Fruit fly (Drosophila melanogaster) whole organism, adult: Measurements from ENCODE around the gene Glut4EF.

Experiments used
- CG11617 ChIP-seq: fragments of 200-800 bp; sonication (Bioruptor generic); optimal IDR thresholded peaks from 2 replicates; lab custom pipeline; 2017; ENCODE audit warnings: mild to moderate bottlenecking, missing biosample characterization, missing genetic modification reagents, missing genetic modification characterization
- CG12768 ChIP-seq: fragments of 200-800 bp; sonication (Bioruptor generic); optimal IDR thresholded peaks from 2 replicates; lab custom pipeline; 2017; ENCODE audit warnings: missing biosample characterization, missing genetic modification characterization, mild to moderate bottlenecking, moderate library complexity, missing genetic modification reagents
- CG14711 ChIP-seq: fragments of 200-800 bp; sonication (Bioruptor generic); optimal IDR thresholded peaks from 2 replicates; lab custom pipeline; 2018; ENCODE audit warnings: missing biosample characterization, mild to moderate bottlenecking, missing genetic modification characterization, moderate library complexity
- CG1620 ChIP-seq: fragments of 200-800 bp; sonication (Bioruptor generic); optimal IDR thresholded peaks from 2 replicates; lab custom pipeline; 2016; ENCODE audit warnings: missing biosample characterization, missing genetic modification characterization
- CG33017 ChIP-seq: fragments of 200-800 bp; sonication (Bioruptor generic); optimal IDR thresholded peaks from 2 replicates; lab custom pipeline; 2018; ENCODE audit warnings: missing biosample characterization, mild to moderate bottlenecking, missing genetic modification characterization, moderate library complexity
- CG5204 ChIP-seq: fragments of 200-800 bp; sonication (Bioruptor generic); optimal IDR thresholded peaks from 2 replicates; lab custom pipeline; 2016; ENCODE audit warnings: missing biosample characterization, missing genetic modification characterization
- CG7045 ChIP-seq: fragments of 200-800 bp; sonication (Bioruptor generic); optimal IDR thresholded peaks from 2 replicates; lab custom pipeline; 2017; ENCODE audit warnings: missing biosample characterization, mild to moderate bottlenecking, missing genetic modification characterization
- CG7101 ChIP-seq: fragments of 200-800 bp; sonication (Bioruptor generic); optimal IDR thresholded peaks from 2 replicates; lab custom pipeline; 2018; ENCODE audit warnings: missing biosample characterization, mild to moderate bottlenecking, missing genetic modification characterization, moderate library complexity
- Clk ChIP-seq: fragments of 200-800 bp; sonication (Bioruptor generic); optimal IDR thresholded peaks from 2 replicates; lab custom pipeline; 2017; ENCODE audit warnings: missing biosample characterization, missing genetic modification characterization
- Crg-1 ChIP-seq: fragments of 200-800 bp; sonication (Bioruptor generic); optimal IDR thresholded peaks from 2 replicates; lab custom pipeline; 2016; ENCODE audit warnings: missing biosample characterization, missing genetic modification characterization
- Hr96 ChIP-seq: fragments of 200-800 bp; sonication (Bioruptor generic); optimal IDR thresholded peaks from 2 replicates; lab custom pipeline; 2016; ENCODE audit warnings: missing biosample characterization, missing genetic modification characterization
- Mnt ChIP-seq: fragments of 200-800 bp; sonication (Bioruptor generic); optimal IDR thresholded peaks from 2 replicates; lab custom pipeline; 2016; ENCODE audit warnings: missing biosample characterization, mild to moderate bottlenecking, missing genetic modification characterization
- bab1 ChIP-seq: fragments of 200-800 bp; sonication (Bioruptor generic); optimal IDR thresholded peaks from 3 replicates; lab custom pipeline; 2019; ENCODE audit warnings: missing biosample characterization, mild to moderate bottlenecking, missing genetic modification characterization, moderate library complexity
- cic ChIP-seq: fragments of 200-800 bp; sonication (Bioruptor generic); optimal IDR thresholded peaks from 2 replicates; lab custom pipeline; 2017; ENCODE audit warnings: missing biosample characterization, mild to moderate bottlenecking, missing genetic modification characterization, moderate library complexity
- cnc ChIP-seq, 2 experiments: fragments of >200 bp; optimal IDR thresholded peaks; 2 replicates each; lab custom pipeline; 2017
- kay ChIP-seq: fragments of 200-800 bp; sonication (Bioruptor generic); peaks from one replicate; lab custom pipeline; 2016; ENCODE audit warnings: missing biosample characterization, missing genetic modification characterization, borderline replicate concordance
- ovo ChIP-seq: fragments of 200-800 bp; sonication (Bioruptor generic); optimal IDR thresholded peaks from 2 replicates; lab custom pipeline; 2016; ENCODE audit warnings: missing biosample characterization, missing genetic modification characterization
- pad ChIP-seq: fragments of 200-800 bp; sonication (Bioruptor generic); optimal IDR thresholded peaks from 3 replicates; lab custom pipeline; 2017; ENCODE audit warnings: missing biosample characterization, missing genetic modification characterization, mild to moderate bottlenecking, moderate library complexity, missing genetic modification reagents
- tj ChIP-seq: fragments of 200-800 bp; sonication (Bioruptor generic); optimal IDR thresholded peaks from 3 replicates; lab custom pipeline; 2017; ENCODE audit warnings: missing biosample characterization, mild to moderate bottlenecking, missing genetic modification characterization, moderate library complexity
- toe ChIP-seq: fragments of 200-800 bp; sonication (Bioruptor generic); optimal IDR thresholded peaks from 2 replicates; lab custom pipeline; 2016; ENCODE audit warnings: missing biosample characterization, missing genetic modification characterization

Gene Glut4EF

DNA sequence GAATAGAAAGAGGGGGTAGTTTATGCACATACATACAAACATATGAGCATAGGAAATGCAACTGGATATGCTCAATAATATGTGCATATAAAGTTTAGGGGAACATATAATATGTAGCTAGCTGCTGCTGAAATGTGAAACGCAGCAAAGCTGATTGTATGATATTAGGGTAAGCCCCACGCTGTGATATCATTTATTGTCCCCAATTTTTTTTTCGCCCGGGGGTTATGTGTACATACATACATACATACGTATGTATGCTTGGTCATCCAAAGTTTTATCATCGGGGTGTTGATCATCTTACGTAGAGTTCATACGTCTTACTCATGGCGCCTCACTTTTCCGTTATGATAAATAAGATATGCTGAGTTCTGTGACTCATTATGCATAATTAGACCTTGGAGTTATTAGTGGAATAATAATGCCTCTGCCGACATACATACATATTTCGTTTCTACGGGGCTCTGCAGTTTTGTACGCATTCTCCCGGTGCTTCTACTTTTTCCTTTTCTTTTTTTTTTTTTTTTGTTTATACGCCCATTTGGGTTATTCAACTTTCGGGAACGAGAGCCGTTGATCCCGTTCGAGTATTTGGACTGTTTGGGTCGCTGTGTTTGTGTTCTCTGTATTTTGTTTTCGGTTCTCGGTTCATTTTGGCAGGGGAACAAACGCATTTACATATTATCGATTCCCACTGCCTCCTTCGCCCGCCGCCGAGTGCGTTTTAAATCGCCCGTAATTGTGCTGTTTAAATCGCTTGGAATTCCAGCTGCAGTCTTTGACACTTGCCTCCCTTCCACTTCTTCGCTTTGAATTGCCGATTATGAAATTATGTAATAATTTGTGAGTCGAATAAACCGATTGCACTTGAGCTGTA is 11.2 kb downstream of the Glut4EF start:
- TF ChIP-seq Hr96 (GFP tag; lab: Kevin White, UChicago) = no peak
- TF ChIP-seq Crg-1 = no peak
- TF ChIP-seq ovo (GFP tag; lab: Kevin White, UChicago) = no peak
- no peak for TF ChIP-seq Clk (GFP tag; lab: Kevin White, UChicago)
- TF ChIP-seq toe (GFP tag; lab: Kevin White, UChicago) = no peak
- no peak for TF ChIP-seq CG12768
- no peak for TF ChIP-seq cnc (optimal IDR thresholded peaks at IDR 0.05; lab: Kevin White, UChicago)
- no peak for TF ChIP-seq kay
- TF ChIP-seq CG33017 (tag; lab: Kevin White, UChicago) = no peak
- no peak for TF ChIP-seq tj
- TF ChIP-seq CG14711 (tag; lab: Kevin White, UChicago) = no peak
- no peak for TF ChIP-seq cic (GFP tag; lab: Kevin White, UChicago)
- TF ChIP-seq pad (GFP tag; lab: Kevin White, UChicago) = no peak
- no peak for TF ChIP-seq CG7045
- no peak for TF ChIP-seq CG11617 (GFP tag; lab: Kevin White, UChicago)

DNA sequence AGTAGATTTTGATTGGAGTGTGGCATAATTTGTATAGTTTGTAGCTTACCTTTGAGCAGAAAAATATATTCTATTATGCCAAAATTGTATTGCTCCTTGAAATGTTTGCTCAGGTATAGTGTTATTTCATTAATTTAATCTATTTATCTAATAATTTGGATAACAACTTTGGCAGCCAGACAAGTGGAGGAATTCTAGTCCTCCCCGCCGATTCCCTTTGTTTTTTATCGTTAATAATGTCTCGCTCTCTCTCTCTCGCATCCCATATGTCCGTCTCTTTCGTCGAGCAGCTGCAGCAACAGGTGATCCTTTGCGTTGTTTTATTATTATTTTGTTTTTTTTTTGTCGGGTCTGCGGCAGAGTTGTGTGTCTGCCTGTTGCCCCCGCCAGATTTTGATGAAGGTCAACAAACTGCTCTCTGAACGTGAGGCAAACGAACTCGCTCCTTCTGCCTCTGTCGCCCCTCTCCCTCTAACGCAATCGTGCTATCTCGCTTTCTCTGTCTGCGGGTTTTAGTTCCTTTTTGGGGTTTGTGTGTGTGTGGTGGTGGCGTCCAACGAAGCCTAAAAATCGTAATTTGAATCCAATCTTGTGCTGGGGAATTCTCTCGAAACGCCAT is 12.0 kb downstream of the Glut4EF start:
- TF ChIP-seq CG7101 (tag; lab: Kevin White, UChicago) = no peak
- no peak for TF ChIP-seq CG14711 (tag; lab: Kevin White, UChicago)
- no peak for TF ChIP-seq CG33017 (tag; lab: Kevin White, UChicago)
- TF ChIP-seq CG11617 (GFP tag; lab: Kevin White, UChicago) = no peak
- no peak for TF ChIP-seq ovo (GFP tag; lab: Kevin White, UChicago)
- TF ChIP-seq cnc (optimal IDR thresholded peaks at IDR 0.05; lab: Kevin White, UChicago) = no peak
- no peak for TF ChIP-seq cic (GFP tag; lab: Kevin White, UChicago)
- no peak for TF ChIP-seq pad (GFP tag; lab: Kevin White, UChicago)

DNA sequence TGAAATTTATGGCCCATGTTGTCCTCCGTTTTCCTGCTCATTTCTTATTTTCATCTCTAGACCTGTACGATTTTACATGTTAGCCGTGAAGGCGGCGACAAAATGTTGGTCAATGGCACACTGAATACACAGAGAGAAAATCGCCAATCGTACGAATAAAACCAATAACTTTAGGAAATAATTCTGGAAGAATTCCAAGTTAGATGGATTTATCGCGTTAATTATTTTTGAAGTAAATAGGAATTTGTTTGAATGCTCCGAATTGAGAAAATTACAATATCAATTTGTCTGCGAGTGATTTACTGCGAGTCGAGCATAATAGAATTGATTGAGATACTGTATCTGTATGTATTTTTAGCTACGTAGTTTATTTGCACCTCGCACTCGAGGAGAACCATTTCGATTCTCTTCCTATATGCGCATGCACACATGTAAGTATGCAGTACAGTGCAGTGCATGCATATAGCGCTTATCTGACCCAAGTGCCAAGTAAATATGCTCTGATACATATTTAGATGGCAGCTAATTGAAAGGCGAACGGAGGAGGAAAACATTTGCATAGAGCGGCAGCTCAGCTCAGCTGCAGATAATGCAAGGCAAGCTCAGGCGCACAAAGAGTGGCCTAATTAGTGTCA is 14.3 kb downstream of the Glut4EF start:
- peak; percentile 43 for TF ChIP-seq kay
- no peak for TF ChIP-seq Clk (GFP tag; lab: Kevin White, UChicago)
- no peak for TF ChIP-seq cic (GFP tag; lab: Kevin White, UChicago)

DNA sequence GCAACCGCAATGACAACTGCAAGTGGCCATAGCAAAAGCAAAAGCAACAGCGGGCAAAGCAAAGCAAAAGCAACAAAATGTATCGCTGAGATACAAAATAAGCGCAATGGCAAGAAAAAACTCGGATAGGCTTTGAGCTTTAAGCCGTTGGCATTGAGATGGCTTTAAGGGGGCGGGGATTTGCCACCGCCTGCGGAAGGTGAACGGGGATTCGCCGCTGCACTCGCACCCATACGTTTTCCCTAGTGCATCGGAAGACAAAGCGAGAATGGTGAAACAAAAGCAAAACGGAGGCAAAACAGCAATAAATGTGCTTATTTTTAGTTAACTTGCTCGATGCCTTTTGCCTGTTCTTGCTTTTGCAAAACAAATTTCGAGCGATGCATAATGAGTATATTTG is 15.3 kb downstream of the Glut4EF start:
- TF ChIP-seq tj = no peak
- no peak for TF ChIP-seq pad (GFP tag; lab: Kevin White, UChicago)
- no peak for TF ChIP-seq ovo (GFP tag; lab: Kevin White, UChicago)
- TF ChIP-seq CG1620 (GFP tag; lab: Kevin White, UChicago) = no peak
- no peak for TF ChIP-seq CG14711 (tag; lab: Kevin White, UChicago)

DNA sequence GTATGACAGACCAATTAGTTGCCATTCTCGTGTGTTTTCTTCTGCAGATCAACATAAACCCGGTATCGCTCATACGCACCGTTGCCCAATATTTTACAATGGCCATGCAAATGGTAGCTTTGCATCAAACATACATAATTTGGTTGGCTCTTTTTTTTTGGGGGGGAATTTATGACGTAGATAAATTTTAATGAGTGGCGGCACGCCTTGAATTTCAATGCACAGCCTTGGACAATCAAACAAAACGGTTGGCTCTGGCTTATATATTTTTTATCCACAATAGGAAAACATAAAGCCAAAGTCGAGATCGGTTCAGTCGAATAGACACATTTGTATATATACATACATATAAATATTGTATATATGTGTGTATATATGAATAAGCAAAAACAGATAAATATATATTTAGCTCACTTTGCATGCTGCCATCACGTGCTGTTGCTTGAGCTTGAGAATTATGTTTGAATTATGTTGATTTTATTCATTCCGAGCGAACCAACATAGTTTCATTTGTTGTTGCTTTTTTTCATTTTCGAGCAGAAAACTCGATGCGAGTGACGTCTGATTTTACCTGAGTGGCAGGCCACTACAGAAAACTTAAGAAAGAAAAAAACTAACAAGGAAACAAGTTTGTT is 16.4 kb downstream of the Glut4EF start:
- TF ChIP-seq Clk (GFP tag; lab: Kevin White, UChicago) = no peak

DNA sequence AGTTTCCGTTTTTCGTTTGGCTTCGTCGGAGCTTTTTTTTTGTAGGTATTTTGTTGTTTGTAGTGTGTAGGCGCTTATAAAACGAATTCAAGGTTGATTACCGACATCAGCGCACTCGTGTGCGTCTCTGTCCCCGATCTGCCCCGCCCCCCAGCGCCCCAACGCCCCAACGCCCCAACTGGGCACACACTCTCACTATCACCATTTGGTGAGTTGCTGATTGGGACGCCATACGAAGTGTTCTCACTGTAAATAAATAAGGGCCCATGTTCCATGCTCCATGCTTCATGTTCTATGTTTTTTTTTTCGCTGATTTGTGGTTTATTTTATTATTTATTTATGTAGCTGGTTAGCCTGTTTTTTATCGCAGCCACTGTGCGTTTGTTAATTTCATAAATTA is 17.0 kb downstream of the Glut4EF start:
- TF ChIP-seq CG33017 (tag; lab: Kevin White, UChicago) = no peak
- TF ChIP-seq cic (GFP tag; lab: Kevin White, UChicago) = no peak
- no peak for TF ChIP-seq bab1 (GFP tag; lab: Kevin White, UChicago)
- no peak for TF ChIP-seq kay
- TF ChIP-seq CG5204 (GFP tag; lab: Kevin White, UChicago) = no peak
- TF ChIP-seq Mnt = no peak

DNA sequence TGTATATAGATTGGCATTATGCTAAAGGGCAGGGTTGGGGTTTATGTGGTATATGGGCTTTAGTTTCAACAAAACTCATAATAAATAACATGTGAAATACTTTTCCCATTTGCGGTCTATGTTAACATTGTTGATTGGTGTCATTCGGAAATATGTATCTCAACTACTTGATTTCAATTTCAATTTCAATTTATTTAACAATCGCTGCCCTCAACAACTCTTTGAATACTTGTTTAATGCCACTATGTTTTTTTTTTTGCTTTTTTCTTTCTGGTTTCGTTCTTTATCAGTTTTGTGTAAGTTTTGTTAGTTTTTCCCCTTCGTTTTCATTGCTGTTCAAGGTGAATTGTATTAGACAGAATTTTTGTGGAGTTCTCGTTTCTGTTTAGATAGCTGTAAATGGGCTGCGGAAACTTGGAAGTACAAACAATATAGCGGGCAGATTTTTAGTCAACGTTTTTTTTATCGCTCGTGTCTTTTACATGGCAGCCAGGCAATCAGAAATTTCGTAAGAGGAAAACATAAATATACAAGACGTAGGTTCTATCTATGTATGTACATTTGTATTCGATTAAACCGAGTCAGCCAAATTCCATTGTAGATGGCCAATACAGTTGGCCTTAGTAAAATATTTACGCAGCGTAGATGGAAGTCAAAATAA is 17.6 kb downstream of the Glut4EF start:
- TF ChIP-seq kay (peak; percentile 53), bab1 (GFP tag; lab: Kevin White, UChicago) (no peak)
